Fruit fly (Drosophila melanogaster) whole organism, embryonic: ENCODE data around the gene CG4101.
A peak's percentile ranks its signal among the peaks of the same experiment; 100 is the strongest.

Source experiments
- Antp ChIP-seq: fragments of 200-800 bp; sonication (Bioruptor generic); optimal IDR thresholded peaks from 3 replicates; lab custom pipeline; 2016; ENCODE audit warnings: missing biosample characterization, missing genetic modification characterization
- B-H1 ChIP-seq: fragments of 200-800 bp; sonication (Bioruptor generic); IDR thresholded peaks from 3 replicates; pipeline ENCODE4 v1.3.6; 2022; ENCODE audit warnings: missing biosample characterization, missing genetic modification characterization
- Bgb ChIP-seq: fragments of 200-800 bp; sonication (Bioruptor generic); IDR thresholded peaks from 2 replicates; pipeline ENCODE4 v1.3.6; 2022; ENCODE audit warnings: missing biosample characterization, missing genetic modification characterization; ENCODE audit not compliant: partially characterized antibody
- CG12219 ChIP-seq: fragments of 200-800 bp; sonication (Bioruptor generic); optimal IDR thresholded peaks from 3 replicates; lab custom pipeline; 2018; ENCODE audit warnings: missing biosample characterization, mild to moderate bottlenecking, missing genetic modification characterization
- CG12391 ChIP-seq: fragments of 200-800 bp; sonication (Bioruptor generic); optimal IDR thresholded peaks from 3 replicates; lab custom pipeline; 2018; ENCODE audit warnings: missing biosample characterization, mild to moderate bottlenecking, missing genetic modification characterization, moderate library complexity
- CG13287 ChIP-seq: fragments of 200-800 bp; sonication (Bioruptor generic); IDR thresholded peaks from 2 replicates; pipeline ENCODE4 v1.3.6; 2022; ENCODE audit warnings: missing biosample characterization, missing genetic modification characterization; ENCODE audit not compliant: partially characterized antibody
- CG14860 ChIP-seq: fragments of 200-800 bp; sonication (Bioruptor generic); IDR thresholded peaks from 3 replicates; pipeline ENCODE4 v1.3.6; 2022; ENCODE audit warnings: missing biosample characterization, missing genetic modification characterization; ENCODE audit not compliant: partially characterized antibody
- CG1647 ChIP-seq: fragments of 200-800 bp; sonication (Bioruptor generic); optimal IDR thresholded peaks from 3 replicates; lab custom pipeline; 2016; ENCODE audit warnings: missing biosample characterization, missing genetic modification characterization
- CG17912 ChIP-seq: fragments of 200-800 bp; sonication (Bioruptor generic); optimal IDR thresholded peaks from 2 replicates; lab custom pipeline; 2018; ENCODE audit warnings: missing biosample characterization, mild to moderate bottlenecking, missing genetic modification characterization
- CG2120 ChIP-seq: fragments of 200-800 bp; sonication (Bioruptor generic); optimal IDR thresholded peaks from 3 replicates; lab custom pipeline; 2016; ENCODE audit warnings: missing biosample characterization, missing genetic modification characterization
- CG30020 ChIP-seq: fragments of 200-800 bp; optimal IDR thresholded peaks from 2 replicates; lab custom pipeline; 2019; ENCODE audit warnings: missing biosample characterization, mild to moderate bottlenecking, missing genetic modification characterization, moderate library complexity
- CG32532 ChIP-seq: fragments of 200-800 bp; sonication (Bioruptor generic); IDR thresholded peaks from 2 replicates; pipeline ENCODE4 v1.3.6; 2022; ENCODE audit warnings: missing biosample characterization, missing genetic modification characterization
- CG32767 ChIP-seq: fragments of 200-800 bp; sonication (Bioruptor generic); IDR thresholded peaks from 2 replicates; pipeline ENCODE4 v1.3.6; 2022; ENCODE audit warnings: missing biosample characterization, missing genetic modification characterization
- CG7271 ChIP-seq: fragments of 200-800 bp; sonication (Bioruptor generic); optimal IDR thresholded peaks from 2 replicates; lab custom pipeline; 2018; ENCODE audit warnings: missing biosample characterization, mild to moderate bottlenecking, missing genetic modification characterization, moderate library complexity
- CTCF ChIP-seq: fragments of 200-800 bp; sonication (Bioruptor generic); optimal IDR thresholded peaks from 2 replicates; lab custom pipeline; 2017; ENCODE audit warnings: missing biosample characterization, mild to moderate bottlenecking, missing genetic modification characterization, moderate library complexity
- Dip3 ChIP-seq: fragments of 200-800 bp; sonication (Bioruptor generic); optimal IDR thresholded peaks from 3 replicates; lab custom pipeline; 2016; ENCODE audit warnings: missing biosample characterization, missing genetic modification characterization
- Dll ChIP-seq: fragments of 200-800 bp; sonication (Bioruptor generic); IDR thresholded peaks from 4 replicates; pipeline ENCODE4 v1.3.6; 2022; ENCODE audit warnings: missing biosample characterization, missing genetic modification characterization; ENCODE audit not compliant: partially characterized antibody
- Doc2 ChIP-seq: fragments of 200-800 bp; sonication (Bioruptor generic); IDR thresholded peaks from 2 replicates; pipeline ENCODE4 v1.3.6; 2022; ENCODE audit warnings: missing biosample characterization, missing genetic modification characterization
- Dp ChIP-seq: fragments of 200-800 bp; sonication (Bioruptor generic); optimal IDR thresholded peaks from 2 replicates; lab custom pipeline; 2018; ENCODE audit warnings: missing biosample characterization, mild to moderate bottlenecking, missing genetic modification characterization, moderate library complexity
- Hr3 ChIP-seq: fragments of 200-800 bp; sonication (Bioruptor generic); optimal IDR thresholded peaks from 3 replicates; lab custom pipeline; 2016; ENCODE audit warnings: missing biosample characterization, missing genetic modification characterization
- Hr78 ChIP-seq, 2 experiments: fragments of 200-800 bp in 1 of 2; fragments of >200 bp in 1 of 2; sonication (Bioruptor generic) in 1 of 2; optimal IDR thresholded peaks; 2 replicates each; lab custom pipeline; 2017 to 2019; ENCODE audit warnings: missing biosample characterization in 2 of 2, missing genetic modification characterization in 2 of 2, mild to moderate bottlenecking in 1 of 2, moderate library complexity in 1 of 2
- Jarid2 ChIP-seq: fragments of 200-800 bp; sonication (Bioruptor generic); optimal IDR thresholded peaks from 3 replicates; lab custom pipeline; 2017; ENCODE audit warnings: mild to moderate bottlenecking, missing biosample characterization, missing genetic modification reagents, missing genetic modification characterization
- Mes4 ChIP-seq: fragments of 200-800 bp; sonication (Bioruptor generic); optimal IDR thresholded peaks from 2 replicates; lab custom pipeline; 2016; ENCODE audit warnings: missing biosample characterization, missing genetic modification characterization
- Nf-YA ChIP-seq: fragments of 200-800 bp; sonication (Bioruptor generic); IDR thresholded peaks from 2 replicates; pipeline ENCODE4 v1.3.6; 2022; ENCODE audit warnings: missing biosample characterization, missing genetic modification characterization
- Oli ChIP-seq: fragments of 200-800 bp; sonication (Bioruptor generic); optimal IDR thresholded peaks from 2 replicates; lab custom pipeline; 2018; ENCODE audit warnings: missing biosample characterization, mild to moderate bottlenecking, missing genetic modification characterization, moderate library complexity
- PHDP ChIP-seq: fragments of 200-800 bp; sonication (Bioruptor generic); optimal IDR thresholded peaks from 3 replicates; lab custom pipeline; 2018; ENCODE audit warnings: missing biosample characterization, mild to moderate bottlenecking, missing genetic modification characterization, moderate library complexity
- Sry-β ChIP-seq: fragments of 200-800 bp; sonication (Bioruptor generic); optimal IDR thresholded peaks from 2 replicates; lab custom pipeline; 2018; ENCODE audit warnings: missing biosample characterization, mild to moderate bottlenecking, missing genetic modification characterization, moderate library complexity
- Stat92E ChIP-seq, 3 experiments: fragments of >200 bp in 2 of 3; fragments of 200-800 bp in 1 of 3; sonication (Bioruptor generic) in 1 of 3; optimal IDR thresholded peaks; 2 replicates each; lab custom pipeline; 2017 to 2019; ENCODE audit warnings: missing biosample characterization in 3 of 3, missing genetic modification characterization in 3 of 3, mild to moderate bottlenecking in 1 of 3, moderate library complexity in 1 of 3
- abd-A ChIP-seq: fragments of 200-800 bp; sonication (Bioruptor generic); optimal IDR thresholded peaks from 3 replicates; lab custom pipeline; 2019; ENCODE audit warnings: missing biosample characterization, mild to moderate bottlenecking, missing genetic modification characterization, moderate library complexity
- ap ChIP-seq: fragments of 200-800 bp; sonication (Bioruptor generic); IDR thresholded peaks from 2 replicates; pipeline ENCODE4 v1.3.6; 2022; ENCODE audit warnings: missing biosample characterization, missing genetic modification characterization
- bbx ChIP-seq: fragments of 200-800 bp; sonication (Bioruptor generic); IDR thresholded peaks from 2 replicates; pipeline ENCODE4 v1.3.6; 2022; ENCODE audit warnings: missing biosample characterization, missing genetic modification characterization; ENCODE audit not compliant: partially characterized antibody
- dimm ChIP-seq: fragments of 200-800 bp; sonication (Bioruptor generic); IDR thresholded peaks from 2 replicates; pipeline ENCODE4 v1.3.6; 2022; ENCODE audit warnings: missing biosample characterization, missing genetic modification characterization
- dysf ChIP-seq: fragments of 200-800 bp; sonication (Bioruptor generic); IDR thresholded peaks from 3 replicates; pipeline ENCODE4 v1.3.6; 2022; ENCODE audit warnings: missing biosample characterization, missing genetic modification characterization
- esg ChIP-seq: fragments of 200-800 bp; sonication (Bioruptor generic); conservative IDR thresholded peaks from 2 replicates; pipeline ENCODE4 v1.3.6; 2022; ENCODE audit warnings: missing biosample characterization, missing genetic modification characterization
- fd96Cb ChIP-seq: fragments of 200-800 bp; sonication (Bioruptor generic); optimal IDR thresholded peaks from 2 replicates; lab custom pipeline; 2018; ENCODE audit warnings: missing biosample characterization, mild to moderate bottlenecking, missing genetic modification characterization, moderate library complexity
- gem ChIP-seq: fragments of 200-800 bp; sonication (Bioruptor generic); optimal IDR thresholded peaks from 2 replicates; lab custom pipeline; 2019; ENCODE audit warnings: missing biosample characterization, mild to moderate bottlenecking, missing genetic modification characterization, moderate library complexity
- knrl ChIP-seq: fragments of 200-800 bp; sonication (Bioruptor generic); IDR thresholded peaks from 3 replicates; pipeline ENCODE4 v1.3.6; 2022; ENCODE audit warnings: missing biosample characterization, missing genetic modification characterization; ENCODE audit not compliant: partially characterized antibody
- mirr ChIP-seq: fragments of 200-800 bp; sonication (Bioruptor generic); optimal IDR thresholded peaks from 3 replicates; lab custom pipeline; 2018; ENCODE audit warnings: missing biosample characterization, mild to moderate bottlenecking, missing genetic modification characterization
- nau ChIP-seq: fragments of 200-800 bp; sonication (Bioruptor generic); optimal IDR thresholded peaks from 3 replicates; lab custom pipeline; 2017; ENCODE audit warnings: missing biosample characterization, mild to moderate bottlenecking, missing genetic modification characterization, missing genetic modification reagents
- odd ChIP-seq: fragments of 200-800 bp; sonication (Bioruptor generic); optimal IDR thresholded peaks from 2 replicates; lab custom pipeline; 2017; ENCODE audit warnings: missing biosample characterization, mild to moderate bottlenecking, missing genetic modification characterization
- pita ChIP-seq: fragments of 200-800 bp; sonication (Bioruptor generic); optimal IDR thresholded peaks from 2 replicates; lab custom pipeline; 2017; ENCODE audit warnings: missing biosample characterization, mild to moderate bottlenecking, missing genetic modification characterization
- ro ChIP-seq: fragments of 200-800 bp; sonication (Bioruptor generic); IDR thresholded peaks from 2 replicates; pipeline ENCODE4 v1.3.6; 2022; ENCODE audit warnings: missing biosample characterization, missing genetic modification characterization
- sens-2 ChIP-seq: fragments of 200-800 bp; sonication (Bioruptor generic); IDR thresholded peaks from 2 replicates; pipeline ENCODE4 v1.3.6; 2022; ENCODE audit warnings: missing biosample characterization, missing genetic modification characterization
- sima ChIP-seq: fragments of 200-800 bp; sonication (Bioruptor generic); optimal IDR thresholded peaks from 2 replicates; lab custom pipeline; 2016; ENCODE audit warnings: missing biosample characterization, missing genetic modification characterization
- sna ChIP-seq: fragments of 200-800 bp; sonication (Bioruptor generic); IDR thresholded peaks from 2 replicates; pipeline ENCODE4 v1.3.6; 2022; ENCODE audit warnings: missing biosample characterization, missing genetic modification characterization; ENCODE audit not compliant: partially characterized antibody
- trem ChIP-seq: fragments of 200-800 bp; optimal IDR thresholded peaks from 3 replicates; lab custom pipeline; 2019; ENCODE audit warnings: missing biosample characterization, mild to moderate bottlenecking, missing genetic modification characterization, moderate library complexity
- unc-4 ChIP-seq: fragments of 200-800 bp; sonication (Bioruptor generic); IDR thresholded peaks from 2 replicates; pipeline ENCODE4 v1.3.6; 2022; ENCODE audit warnings: missing biosample characterization, missing genetic modification characterization; ENCODE audit not compliant: partially characterized antibody
- zf30C ChIP-seq: fragments of 200-800 bp; sonication (Bioruptor generic); optimal IDR thresholded peaks from 3 replicates; lab custom pipeline; 2018; ENCODE audit warnings: missing biosample characterization, mild to moderate bottlenecking, missing genetic modification characterization

Gene CG4101

DNA sequence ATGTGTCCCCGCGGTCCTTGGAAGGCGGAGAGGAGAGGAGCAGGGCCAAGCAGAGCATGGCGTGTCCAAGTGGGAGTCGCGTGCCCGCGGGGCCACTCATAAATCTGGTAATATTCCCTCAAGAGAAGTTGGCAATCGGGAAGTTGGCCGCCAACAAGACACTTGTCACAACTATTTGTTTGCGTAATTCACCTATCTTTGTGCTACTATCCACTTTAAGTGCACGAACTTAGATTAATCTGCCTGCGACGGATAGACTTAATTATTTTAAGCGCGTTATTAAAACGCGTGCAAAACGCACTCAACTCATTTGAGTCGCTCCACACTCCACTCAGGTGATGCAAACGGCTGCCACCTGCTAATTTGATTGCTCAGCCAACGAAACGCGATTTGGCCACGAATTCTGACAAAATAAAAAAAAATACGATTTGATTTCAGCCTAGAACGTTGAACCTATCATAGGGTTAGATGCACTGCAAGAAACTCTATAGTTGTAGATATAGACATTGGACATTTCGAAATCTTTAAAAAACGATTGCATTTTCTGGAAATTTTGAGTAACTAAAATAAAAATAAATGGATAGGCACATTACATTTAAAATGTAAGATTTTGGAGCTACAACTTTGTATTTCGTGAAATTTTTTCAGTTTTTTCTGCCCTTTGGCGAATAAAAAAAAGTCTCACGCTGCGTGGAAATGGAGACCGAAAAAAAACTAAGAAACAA, 41.1 kb upstream of the CG4101 start (continued):
- TF ChIP-seq B-H1 (no peak; the same call in 2 of the 3 replicates), PHDP (tag; lab: Kevin White, UChicago) (peak; percentile 65), Hr3 (peak; percentile 42), esg (GFP tag; lab: Robert Waterston, UW) (peak; percentile 47), odd (GFP tag; lab: Kevin White, UChicago) (no peak), ro (GFP tag; lab: Robert Waterston, UW) (no peak), gem (tag; lab: Kevin White, UChicago) (peak; percentile 77), fd96Cb (no peak), Dll (no peak), CTCF (GFP tag; lab: Kevin White, UChicago) (no peak), pita (GFP tag; lab: Kevin White, UChicago) (no peak), ap (peak; percentile 31; the same call in 1 of the 2 replicates), CG12219 (GFP tag; lab: Kevin White, UChicago) (peak; percentile 17), Mes4 (GFP tag; lab: Kevin White, UChicago) (no peak), CG2120 (GFP tag; lab: Kevin White, UChicago) (peak; percentile 82), CG14860 (no peak), dysf (GFP tag; lab: Robert Waterston, UW) (peak; percentile 82; the same call in 2 of the 3 replicates), Antp (GFP tag; lab: Kevin White, UChicago) (no peak), CG32532 (GFP tag; lab: Robert Waterston, UW) (peak; percentile 83), CG1647 (GFP tag; lab: Kevin White, UChicago) (peak; percentile 49), sima (GFP tag; lab: Kevin White, UChicago) (no peak), mirr (GFP tag; lab: Kevin White, UChicago) (no peak), trem (tag; lab: Kevin White, UChicago) (peak; percentile 2), bbx (no peak), CG13287 (GFP tag; lab: Robert Waterston, UW) (no peak), Dp (no peak), Oli (peak; percentile 47), CG7271 (no peak), knrl (GFP tag; lab: Robert Waterston, UW) (no peak), Doc2 (no peak), sna (no peak), abd-A (tag; lab: Kevin White, UChicago) (no peak), Dip3 (GFP tag; lab: Kevin White, UChicago) (peak; percentile 8), CG32767 (GFP tag; lab: Robert Waterston, UW) (0 out of 2 replicates have a peak, but pooled peaks have one; percentile 33), Bgb (no peak), Sry-β (GFP tag; lab: Kevin White, UChicago) (no peak), Nf-YA (GFP tag; lab: Robert Waterston, UW) (peak; percentile 26; the same call in 1 of the 2 replicates), Stat92E (GFP tag; optimal IDR thresholded peaks at IDR 0.05; lab: Kevin White, UChicago) (no peak), dimm (GFP tag; lab: Robert Waterston, UW) (no peak), CG12391 (tag; lab: Kevin White, UChicago) (peak; percentile 60), CG30020 (tag; lab: Kevin White, UChicago) (no peak), nau (GFP tag; lab: Kevin White, UChicago) (peak; percentile 22), Jarid2 (no peak), unc-4 (no peak), sens-2 (GFP tag; lab: Robert Waterston, UW) (no peak), Hr78 (GFP tag; optimal IDR thresholded peaks at IDR 0.05; lab: Kevin White, UChicago) (no peak), zf30C (GFP tag; lab: Kevin White, UChicago) (peak; percentile 54), CG17912 (GFP tag; lab: Kevin White, UChicago) (no peak)
